Worm (Caenorhabditis elegans) whole organism, L2 larva: ENCODE data around the gene VZK822L.2.

Source experiments
- C34F6.9 ChIP-seq: fragments of 150-350 bp; optimal IDR thresholded peaks from 2 replicates; lab custom pipeline; 2014; ENCODE audit warnings: missing biosample characterization, missing genetic modification characterization
- F13H6.1 ChIP-seq: sonication (generic microtip); optimal IDR thresholded peaks from 2 replicates; lab custom pipeline; 2016; ENCODE audit warnings: missing genetic modification characterization, missing compliant biosample characterization
- Y55F3AM.14 ChIP-seq: fragments of 200-800 bp; sonication (Bioruptor generic); optimal IDR thresholded peaks from 2 replicates; lab custom pipeline; 2018; ENCODE audit warnings: mild to moderate bottlenecking, missing genetic modification characterization, missing compliant biosample characterization
- ZK546.5 ChIP-seq: sonication (generic microtip); optimal IDR thresholded peaks from 2 replicates; lab custom pipeline; 2017; ENCODE audit warnings: missing biosample characterization, missing genetic modification characterization
- alr-1 ChIP-seq: fragments of 150-350 bp; optimal IDR thresholded peaks from 2 replicates; lab custom pipeline; 2014; ENCODE audit warnings: missing biosample characterization, missing genetic modification characterization
- aly-2 ChIP-seq: fragments of 150-350 bp; optimal IDR thresholded peaks from 2 replicates; lab custom pipeline; 2014; ENCODE audit warnings: missing biosample characterization, missing genetic modification characterization
- blmp-1 ChIP-seq: sonication (generic microtip); optimal IDR thresholded peaks from 2 replicates; lab custom pipeline; 2017; ENCODE audit warnings: missing genetic modification characterization, mild to moderate bottlenecking, missing compliant biosample characterization, antibody characterized with exemption, moderate library complexity; ENCODE audit not compliant: insufficient read depth
- ceh-16 ChIP-seq: fragments of 150-350 bp; optimal IDR thresholded peaks from 2 replicates; lab custom pipeline; 2014; ENCODE audit warnings: missing biosample characterization, missing genetic modification characterization
- ceh-82 ChIP-seq: fragments of 150-350 bp; optimal IDR thresholded peaks from 2 replicates; lab custom pipeline; 2014; ENCODE audit warnings: missing biosample characterization, missing genetic modification characterization
- crh-2 ChIP-seq: sonication (generic microtip); optimal IDR thresholded peaks from 2 replicates; lab custom pipeline; 2017; ENCODE audit warnings: missing biosample characterization, missing genetic modification characterization
- dmd-4 ChIP-seq: sonication (generic microtip); optimal IDR thresholded peaks from 2 replicates; lab custom pipeline; 2017; ENCODE audit warnings: missing biosample characterization, missing genetic modification characterization
- elt-1 ChIP-seq: fragments of 150-350 bp; optimal IDR thresholded peaks from 2 replicates; lab custom pipeline; 2014; ENCODE audit warnings: missing biosample characterization, missing genetic modification characterization
- elt-3 ChIP-seq: sonication (generic microtip); optimal IDR thresholded peaks from 2 replicates; lab custom pipeline; 2017; ENCODE audit warnings: missing biosample characterization, missing genetic modification characterization
- gmeb-1 ChIP-seq: fragments of 150-350 bp; optimal IDR thresholded peaks from 2 replicates; lab custom pipeline; 2014; ENCODE audit warnings: missing biosample characterization, missing genetic modification characterization
- lin-39 ChIP-seq: fragments of 150-350 bp; optimal IDR thresholded peaks from 2 replicates; lab custom pipeline; 2014; ENCODE audit warnings: missing biosample characterization, missing genetic modification reagents, missing genetic modification characterization
- lsy-2 ChIP-seq, 2 experiments: fragments of 150-350 bp in 1 of 2; sonication (generic microtip) in 1 of 2; optimal IDR thresholded peaks; 2 replicates each; lab custom pipeline; 2014 to 2017; ENCODE audit warnings: missing biosample characterization in 2 of 2, missing genetic modification characterization in 2 of 2
- mab-5 ChIP-seq: fragments of 150-350 bp; optimal IDR thresholded peaks from 2 replicates; lab custom pipeline; 2014; ENCODE audit warnings: missing biosample characterization, missing genetic modification characterization
- mbf-1 ChIP-seq: sonication (generic microtip); optimal IDR thresholded peaks from 2 replicates; lab custom pipeline; 2017; ENCODE audit warnings: missing biosample characterization, missing genetic modification characterization
- mdl-1 ChIP-seq, 2 experiments: fragments of 150-350 bp in 1 of 2; sonication (generic microtip) in 1 of 2; optimal IDR thresholded peaks; 2 replicates each; lab custom pipeline; 2017; ENCODE audit warnings: missing biosample characterization in 2 of 2, missing genetic modification characterization in 2 of 2
- nhr-10 ChIP-seq: sonication (generic microtip); optimal IDR thresholded peaks from 2 replicates; lab custom pipeline; 2017; ENCODE audit warnings: missing biosample characterization, missing genetic modification characterization
- nhr-11 ChIP-seq: fragments of 150-350 bp; optimal IDR thresholded peaks from 2 replicates; lab custom pipeline; 2014; ENCODE audit warnings: missing biosample characterization, missing genetic modification characterization
- nhr-12 ChIP-seq: fragments of 150-350 bp; optimal IDR thresholded peaks from 2 replicates; lab custom pipeline; 2014; ENCODE audit warnings: missing biosample characterization, missing genetic modification characterization
- nhr-129 ChIP-seq: fragments of 150-350 bp; optimal IDR thresholded peaks from 2 replicates; lab custom pipeline; 2014; ENCODE audit warnings: missing biosample characterization, missing genetic modification characterization
- nhr-21 ChIP-seq: fragments of 150-350 bp; optimal IDR thresholded peaks from 2 replicates; lab custom pipeline; 2014; ENCODE audit warnings: missing biosample characterization, missing genetic modification characterization
- nhr-25 ChIP-seq: fragments of 150-350 bp; sonication (generic microtip); optimal IDR thresholded peaks from 3 replicates; lab custom pipeline; 2014; ENCODE audit warnings: missing biosample characterization, missing genetic modification characterization
- nhr-77 ChIP-seq: fragments of 150-350 bp; optimal IDR thresholded peaks from 2 replicates; lab custom pipeline; 2014; ENCODE audit warnings: missing biosample characterization, missing genetic modification characterization
- peb-1 ChIP-seq: fragments of 150-350 bp; optimal IDR thresholded peaks from 2 replicates; lab custom pipeline; 2014; ENCODE audit warnings: missing biosample characterization, missing genetic modification characterization
- skn-1 ChIP-seq: sonication (generic microtip); optimal IDR thresholded peaks from 2 replicates; lab custom pipeline; 2017; ENCODE audit warnings: missing biosample characterization, missing genetic modification characterization
- sma-3 ChIP-seq: sonication (generic microtip); optimal IDR thresholded peaks from 2 replicates; lab custom pipeline; 2016; ENCODE audit warnings: missing genetic modification reagents, missing genetic modification characterization, missing compliant biosample characterization
- sma-9 ChIP-seq, 2 experiments: fragments of 150-350 bp in 1 of 2; sonication (generic microtip) in 1 of 2; optimal IDR thresholded peaks; 2 replicates each; lab custom pipeline; 2014 to 2016; ENCODE audit warnings: missing genetic modification characterization in 2 of 2, mild to moderate bottlenecking in 1 of 2, missing biosample characterization in 1 of 2, missing compliant biosample characterization in 1 of 2, missing genetic modification reagents in 1 of 2, moderate library complexity in 1 of 2
- unc-39 ChIP-seq: fragments of 150-350 bp; optimal IDR thresholded peaks from 2 replicates; lab custom pipeline; 2014; ENCODE audit warnings: missing biosample characterization, missing genetic modification characterization
- unc-55 ChIP-seq: fragments of 150-350 bp; sonication (generic microtip); optimal IDR thresholded peaks from 3 replicates; lab custom pipeline; 2014; ENCODE audit warnings: missing biosample characterization, missing genetic modification reagents, missing genetic modification characterization
- unc-62 ChIP-seq: fragments of 150-350 bp; optimal IDR thresholded peaks from 2 replicates; lab custom pipeline; 2014; ENCODE audit warnings: missing biosample characterization, missing genetic modification reagents, missing genetic modification characterization
- zag-1 ChIP-seq: fragments of 150-350 bp; optimal IDR thresholded peaks from 2 replicates; lab custom pipeline; 2014; ENCODE audit warnings: missing biosample characterization, missing genetic modification characterization
- ztf-1 ChIP-seq: fragments of 200-800 bp; sonication (Bioruptor generic); conservative IDR thresholded peaks from 2 replicates; pipeline ENCODE4 v1.3.6; 2022; ENCODE audit warnings: missing genetic modification characterization, missing compliant biosample characterization
- ztf-11 ChIP-seq: sonication (generic microtip); optimal IDR thresholded peaks from 2 replicates; lab custom pipeline; 2017; ENCODE audit warnings: missing biosample characterization, missing genetic modification characterization
- ztf-4 ChIP-seq: fragments of 150-350 bp; optimal IDR thresholded peaks from 2 replicates; lab custom pipeline; 2014; ENCODE audit warnings: missing biosample characterization, missing genetic modification characterization

VZK822L.2 gene

ce11 chrIV:11928388-11928787, 16.6 kb downstream of the VZK822L.2 start (continued):
- TF ChIP-seq crh-2 (tag; lab: Kevin White, UChicago) (peak; percentile 9), ceh-16 (peak; percentile 0), ceh-82 (tag; lab: Kevin White, UChicago) (no peak), Y55F3AM.14 (GFP tag; lab: Kevin White, UChicago) (no peak), unc-39 (no peak), nhr-10 (tag; lab: Kevin White, UChicago) (no peak), alr-1 (no peak), elt-3 (tag; lab: Kevin White, UChicago) (no peak), nhr-25 (tag; lab: Kevin White, UChicago) (peak; percentile 17), ZK546.5 (no peak), lin-39 (tag; lab: Kevin White, UChicago) (no peak), nhr-129 (peak; percentile 49), nhr-11 (tag; lab: Kevin White, UChicago) (no peak), peb-1 (tag; lab: Kevin White, UChicago) (no peak)

- TF ChIP-seq sma-3 (GFP tag; lab: Kevin White, UChicago): no peak
- no peak for TF ChIP-seq skn-1 (tag; lab: Kevin White, UChicago)
- no peak for TF ChIP-seq sma-9 (GFP tag; optimal IDR thresholded peaks at IDR 0.05; lab: Kevin White, UChicago)
- TF ChIP-seq sma-9 (tag; optimal IDR thresholded peaks at IDR 0.05; lab: Kevin White, UChicago): no peak
- no peak for TF ChIP-seq ztf-4
- no peak for TF ChIP-seq ceh-16
- TF ChIP-seq mdl-1 (tag; optimal IDR thresholded peaks at IDR 0.05; lab: Kevin White, UChicago): no peak
- TF ChIP-seq blmp-1 (tag; lab: Kevin White, UChicago): no peak
- no peak for TF ChIP-seq mbf-1 (tag; lab: Kevin White, UChicago)
- no peak for TF ChIP-seq crh-2 (tag; lab: Kevin White, UChicago)
- no peak for TF ChIP-seq lin-39 (tag; lab: Kevin White, UChicago)
- TF ChIP-seq dmd-4 (tag; lab: Kevin White, UChicago): no peak
- TF ChIP-seq nhr-25 (tag; lab: Kevin White, UChicago): no peak
- TF ChIP-seq ztf-11 (tag; lab: Kevin White, UChicago): no peak
- TF ChIP-seq nhr-10 (tag; lab: Kevin White, UChicago): no peak
- TF ChIP-seq Y55F3AM.14 (GFP tag; lab: Kevin White, UChicago): no peak
- no peak for TF ChIP-seq elt-3 (tag; lab: Kevin White, UChicago)
- TF ChIP-seq ZK546.5: no peak
- TF ChIP-seq C34F6.9 (tag; lab: Kevin White, UChicago): no peak
- TF ChIP-seq elt-1: no peak
Observed at ce11 chrIV:11930572-11930971, 18.7 kb downstream of the VZK822L.2 start, which contains the start of gene nhx-9. Gene nhx-9 (plus strand): TSS chrIV:11930872.

ce11 chrIV:11937087-11937486, 25.3 kb downstream of the VZK822L.2 start, which contains the start of gene slc-5A12:
Gene slc-5A12 (plus strand): TSS chrIV:11937419.
- TF ChIP-seq blmp-1 (tag; lab: Kevin White, UChicago): peak; percentile 59
- no peak for TF ChIP-seq unc-55 (GFP tag; lab: Kevin White, UChicago)
- TF ChIP-seq nhr-77 (tag; lab: Kevin White, UChicago): no peak
- no peak for TF ChIP-seq lin-39 (tag; lab: Kevin White, UChicago)

ce11 chrIV:11938554-11938953, 26.7 kb downstream of the VZK822L.2 start:
- TF ChIP-seq unc-62 (GFP tag; lab: Kevin White, UChicago) (no peak), sma-9 (GFP tag; optimal IDR thresholded peaks at IDR 0.05; lab: Kevin White, UChicago) (peak; percentile 68), sma-9 (tag; optimal IDR thresholded peaks at IDR 0.05; lab: Kevin White, UChicago) (no peak)

- TF ChIP-seq nhr-77 (tag; lab: Kevin White, UChicago) (no peak), peb-1 (tag; lab: Kevin White, UChicago) (no peak), ztf-1 (GFP tag; lab: Robert Waterston, UW) (no peak), ztf-11 (tag; lab: Kevin White, UChicago) (no peak), nhr-11 (tag; lab: Kevin White, UChicago) (no peak), F13H6.1 (tag; lab: Kevin White, UChicago) (no peak), nhr-12 (tag; lab: Kevin White, UChicago) (no peak), nhr-21 (tag; lab: Kevin White, UChicago) (no peak), zag-1 (tag; lab: Kevin White, UChicago) (no peak), ceh-82 (tag; lab: Kevin White, UChicago) (no peak), gmeb-1 (tag; lab: Kevin White, UChicago) (no peak), lsy-2 (tag; optimal IDR thresholded peaks at IDR 0.05; lab: Kevin White, UChicago) (no peak), aly-2 (no peak), mab-5 (tag; lab: Kevin White, UChicago) (no peak)
- TF ChIP-seq, all 48 proteins: peak for 0
Observed at ce11 chrIV:11942313-11942712, 30.5 kb downstream of the VZK822L.2 start, which contains the start of gene ZK829.1. Gene ZK829.1 (minus strand): TSS chrIV:11942413.
